Worm (Caenorhabditis elegans) whole organism, young adult: Measurements from ENCODE around the gene sro-1.

ENCODE experiments used
- B0019.2 ChIP-seq: fragments of 200-800 bp; sonication (Bioruptor generic); conservative IDR thresholded peaks from 2 replicates; pipeline ENCODE4 v1.3.6; 2022; ENCODE audit warnings: missing genetic modification reagents, missing genetic modification characterization, missing compliant biosample characterization
- B0261.1 ChIP-seq: sonication (generic microtip); optimal IDR thresholded peaks from 2 replicates; lab custom pipeline; 2016; ENCODE audit warnings: mild to moderate bottlenecking, missing genetic modification characterization, moderate library complexity, missing compliant biosample characterization
- C17E4.6 ChIP-seq: fragments of 200-800 bp; sonication (Bioruptor generic); IDR thresholded peaks from 2 replicates; pipeline ENCODE4 v1.3.6; 2022; ENCODE audit warnings: missing genetic modification reagents, missing genetic modification characterization, missing compliant biosample characterization
- F22D6.2 ChIP-seq: sonication (generic microtip); optimal IDR thresholded peaks from 2 replicates; lab custom pipeline; 2016; ENCODE audit warnings: mild to moderate bottlenecking, missing genetic modification characterization, missing compliant biosample characterization
- F23B12.7 ChIP-seq: sonication (generic microtip); optimal IDR thresholded peaks from 2 replicates; lab custom pipeline; 2017; ENCODE audit warnings: missing genetic modification characterization, mild to moderate bottlenecking, missing compliant biosample characterization, antibody characterized with exemption, moderate library complexity; ENCODE audit not compliant: insufficient read depth
- F39B2.1 ChIP-seq: fragments of 200-800 bp; sonication (Bioruptor generic); IDR thresholded peaks from 2 replicates; pipeline ENCODE4 v1.3.6; 2022; ENCODE audit warnings: missing genetic modification reagents, missing genetic modification characterization, missing compliant biosample characterization
- K12H6.12 ChIP-seq: fragments of 200-800 bp; sonication (Bioruptor generic); optimal IDR thresholded peaks from 2 replicates; lab custom pipeline; 2018; ENCODE audit warnings: mild to moderate bottlenecking, missing genetic modification characterization, missing compliant biosample characterization
- T26A5.8 ChIP-seq: sonication (generic microtip); optimal IDR thresholded peaks from 2 replicates; lab custom pipeline; 2016; ENCODE audit warnings: missing genetic modification characterization, missing compliant biosample characterization
- Y67H2A.10 ChIP-seq: fragments of 200-800 bp; sonication (Bioruptor generic); conservative IDR thresholded peaks from 2 replicates; pipeline ENCODE4 v1.3.6; 2022; ENCODE audit warnings: missing genetic modification reagents, missing genetic modification characterization, missing compliant biosample characterization
- ama-1 ChIP-seq, 3 experiments: fragments of 150-350 bp in 1 of 3; sonication (generic microtip) in 2 of 3; optimal IDR thresholded peaks; 2 replicates each; lab custom pipeline; 2014 to 2018; ENCODE audit warnings: missing biosample characterization in 2 of 3, missing genetic modification characterization in 2 of 3, missing genetic modification reagents in 2 of 3
- athp-1 ChIP-seq: sonication (generic microtip); optimal IDR thresholded peaks from 2 replicates; lab custom pipeline; 2017; ENCODE audit warnings: mild to moderate bottlenecking, missing genetic modification characterization, missing compliant biosample characterization
- attf-5 ChIP-seq: fragments of 200-800 bp; sonication (Bioruptor generic); optimal IDR thresholded peaks from 2 replicates; lab custom pipeline; 2018; ENCODE audit warnings: mild to moderate bottlenecking, missing genetic modification characterization, missing compliant biosample characterization
- bed-1 ChIP-seq: fragments of 200-800 bp; sonication (Bioruptor generic); IDR thresholded peaks from 2 replicates; pipeline ENCODE4 v1.3.6; 2022; ENCODE audit warnings: missing genetic modification reagents, missing genetic modification characterization, missing compliant biosample characterization
- ceh-100 ChIP-seq: fragments of 200-800 bp; sonication (Bioruptor generic); IDR thresholded peaks from 2 replicates; pipeline ENCODE4 v1.3.6; 2022; ENCODE audit warnings: missing genetic modification reagents, missing genetic modification characterization, missing compliant biosample characterization
- ceh-27 ChIP-seq: fragments of 200-800 bp; sonication (Bioruptor generic); optimal IDR thresholded peaks from 2 replicates; lab custom pipeline; 2018; ENCODE audit warnings: mild to moderate bottlenecking, missing genetic modification characterization, moderate library complexity, missing compliant biosample characterization
- dpff-1 ChIP-seq: sonication (generic microtip); optimal IDR thresholded peaks from 2 replicates; lab custom pipeline; 2017; ENCODE audit warnings: mild to moderate bottlenecking, missing genetic modification characterization, missing compliant biosample characterization
- hmg-20 ChIP-seq: fragments of 200-800 bp; sonication (Bioruptor generic); IDR thresholded peaks from 2 replicates; pipeline ENCODE4 v1.3.6; 2022; ENCODE audit warnings: missing genetic modification reagents, missing genetic modification characterization, missing compliant biosample characterization
- hsf-1 ChIP-seq: fragments of 200-800 bp; sonication (Bioruptor generic); IDR thresholded peaks from 2 replicates; pipeline ENCODE4 v1.3.6; 2022; ENCODE audit warnings: missing genetic modification reagents, missing genetic modification characterization, missing compliant biosample characterization
- lin-26 ChIP-seq: fragments of 200-800 bp; sonication (Bioruptor generic); IDR thresholded peaks from 2 replicates; pipeline ENCODE4 v1.3.6; 2022; ENCODE audit warnings: missing genetic modification reagents, missing genetic modification characterization, missing compliant biosample characterization
- lin-35 ChIP-seq, 3 experiments: fragments of 150-350 bp in 2 of 3; sonication (generic microtip) in 1 of 3; optimal IDR thresholded peaks; 2 replicates each; lab custom pipeline; 2014 to 2018; ENCODE audit warnings: missing biosample characterization in 3 of 3, missing genetic modification characterization in 3 of 3, missing genetic modification reagents in 3 of 3
- lin-40 ChIP-seq: sonication (generic microtip); optimal IDR thresholded peaks from 2 replicates; lab custom pipeline; 2016; ENCODE audit warnings: missing genetic modification characterization, mild to moderate bottlenecking, missing compliant biosample characterization, missing genotype, missing genetic modification reagents
- lin-54 ChIP-seq: fragments of 200-800 bp; sonication (Bioruptor generic); optimal IDR thresholded peaks from 2 replicates; lab custom pipeline; 2018; ENCODE audit warnings: mild to moderate bottlenecking, missing genetic modification characterization, missing compliant biosample characterization
- madf-10 ChIP-seq: sonication (generic microtip); optimal IDR thresholded peaks from 2 replicates; lab custom pipeline; 2016; ENCODE audit warnings: mild to moderate bottlenecking, missing genetic modification characterization, missing compliant biosample characterization
- madf-8 ChIP-seq: fragments of 200-800 bp; sonication (Bioruptor generic); conservative IDR thresholded peaks from 2 replicates; pipeline ENCODE4 v1.3.6; 2022; ENCODE audit warnings: missing genetic modification reagents, missing genetic modification characterization, missing compliant biosample characterization
- mcd-1 ChIP-seq: fragments of 200-800 bp; sonication (Bioruptor generic); IDR thresholded peaks from 2 replicates; pipeline ENCODE4 v1.3.6; 2022; ENCODE audit warnings: missing genetic modification reagents, missing genetic modification characterization, missing compliant biosample characterization
- mxl-1 ChIP-seq: sonication (generic microtip); optimal IDR thresholded peaks from 2 replicates; lab custom pipeline; 2016; ENCODE audit warnings: missing genetic modification characterization, missing compliant biosample characterization
- nfya-1 ChIP-seq: sonication (generic microtip); optimal IDR thresholded peaks from 2 replicates; lab custom pipeline; 2017; ENCODE audit warnings: antibody characterized with exemption, missing compliant biosample characterization, missing genetic modification characterization, borderline replicate concordance; ENCODE audit not compliant: insufficient read depth
- nfya-2 ChIP-seq: fragments of 200-800 bp; sonication (Bioruptor generic); IDR thresholded peaks from 2 replicates; pipeline ENCODE4 v1.3.6; 2022; ENCODE audit warnings: missing genetic modification reagents, missing genetic modification characterization, missing compliant biosample characterization
- nfyb-1 ChIP-seq: fragments of 200-800 bp; sonication (Bioruptor generic); IDR thresholded peaks from 2 replicates; pipeline ENCODE4 v1.3.6; 2022; ENCODE audit warnings: missing genetic modification reagents, missing genetic modification characterization, missing compliant biosample characterization
- nhr-179 ChIP-seq: sonication (generic microtip); optimal IDR thresholded peaks from 2 replicates; lab custom pipeline; 2016; ENCODE audit warnings: mild to moderate bottlenecking, missing genetic modification characterization, missing compliant biosample characterization
- nhr-80 ChIP-seq: sonication (generic microtip); optimal IDR thresholded peaks from 2 replicates; lab custom pipeline; 2016; ENCODE audit warnings: missing genetic modification characterization, missing compliant biosample characterization
- pha-4 ChIP-seq: fragments of 150-350 bp; sonication (generic microtip); optimal IDR thresholded peaks from 2 replicates; lab custom pipeline; 2014; ENCODE audit warnings: missing biosample characterization, missing genetic modification reagents, missing genetic modification characterization
- rcor-1 ChIP-seq: fragments of 200-800 bp; sonication (Bioruptor generic); IDR thresholded peaks from 2 replicates; pipeline ENCODE4 v1.3.6; 2022; ENCODE audit warnings: missing genetic modification reagents, missing genetic modification characterization, missing compliant biosample characterization
- rec-8 ChIP-seq, 2 experiments: sonication (generic microtip); optimal IDR thresholded peaks; 2 replicates each; lab custom pipeline; 2016; ENCODE audit warnings: mild to moderate bottlenecking in 2 of 2, missing genetic modification characterization in 2 of 2, missing genetic modification reagents in 2 of 2, missing genotype in 2 of 2, missing biosample characterization in 1 of 2, missing compliant biosample characterization in 1 of 2, moderate library complexity in 1 of 2
- repo-1 ChIP-seq: sonication (generic microtip); optimal IDR thresholded peaks from 2 replicates; lab custom pipeline; 2017; ENCODE audit warnings: mild to moderate bottlenecking, missing genetic modification characterization, missing compliant biosample characterization
- sea-2 ChIP-seq: fragments of 200-800 bp; sonication (Bioruptor generic); IDR thresholded peaks from 2 replicates; pipeline ENCODE4 v1.3.6; 2022; ENCODE audit warnings: missing genetic modification characterization, missing compliant biosample characterization
- snpc-1.1 ChIP-seq: sonication (generic microtip); optimal IDR thresholded peaks from 2 replicates; lab custom pipeline; 2017; ENCODE audit warnings: missing genetic modification characterization, mild to moderate bottlenecking, missing compliant biosample characterization, antibody characterized with exemption, moderate library complexity, missing genotype, missing genetic modification reagents; ENCODE audit not compliant: insufficient read depth
- snpc-1.3 ChIP-seq: sonication (generic microtip); optimal IDR thresholded peaks from 2 replicates; lab custom pipeline; 2017; ENCODE audit warnings: missing genetic modification characterization, mild to moderate bottlenecking, missing compliant biosample characterization, antibody characterized with exemption, moderate library complexity, missing genotype, missing genetic modification reagents; ENCODE audit not compliant: insufficient read depth
- snpc-4 ChIP-seq, 5 experiments: fragments of 150-350 bp in 1 of 5; sonication (generic microtip) in 4 of 5; optimal IDR thresholded peaks; 2 replicates each; lab custom pipeline; 2014 to 2018; ENCODE audit warnings: missing genetic modification characterization in 5 of 5, missing biosample characterization in 3 of 5, antibody characterized with exemption in 2 of 5, mild to moderate bottlenecking in 2 of 5, missing compliant biosample characterization in 2 of 5, missing genotype in 2 of 5, moderate library complexity in 2 of 5, missing genetic modification reagents in 1 of 5
- somi-1 ChIP-seq: fragments of 200-800 bp; sonication (Bioruptor generic); optimal IDR thresholded peaks from 2 replicates; lab custom pipeline; 2018; ENCODE audit warnings: mild to moderate bottlenecking, missing genetic modification characterization, missing compliant biosample characterization
- sptf-2 ChIP-seq: fragments of 200-800 bp; sonication (Bioruptor generic); optimal IDR thresholded peaks from 2 replicates; lab custom pipeline; 2018; ENCODE audit warnings: mild to moderate bottlenecking, missing genetic modification characterization, missing compliant biosample characterization
- unc-130 ChIP-seq: sonication (generic microtip); optimal IDR thresholded peaks from 2 replicates; lab custom pipeline; 2016; ENCODE audit warnings: missing genetic modification reagents, missing genetic modification characterization, missing compliant biosample characterization
- zfh-2 ChIP-seq: fragments of 200-800 bp; sonication (Bioruptor generic); conservative IDR thresholded peaks from 2 replicates; pipeline ENCODE4 v1.3.6; 2022; ENCODE audit warnings: missing genetic modification reagents, missing genetic modification characterization, missing compliant biosample characterization
- ztf-18 ChIP-seq: sonication (generic microtip); optimal IDR thresholded peaks from 2 replicates; lab custom pipeline; 2016; ENCODE audit warnings: missing genotype, mild to moderate bottlenecking, missing genetic modification characterization, missing compliant biosample characterization
- ztf-3 ChIP-seq: fragments of 200-800 bp; sonication (Bioruptor generic); optimal IDR thresholded peaks from 2 replicates; lab custom pipeline; 2018; ENCODE audit warnings: mild to moderate bottlenecking, missing genetic modification characterization, missing compliant biosample characterization

The sro-1 gene

DNA sequence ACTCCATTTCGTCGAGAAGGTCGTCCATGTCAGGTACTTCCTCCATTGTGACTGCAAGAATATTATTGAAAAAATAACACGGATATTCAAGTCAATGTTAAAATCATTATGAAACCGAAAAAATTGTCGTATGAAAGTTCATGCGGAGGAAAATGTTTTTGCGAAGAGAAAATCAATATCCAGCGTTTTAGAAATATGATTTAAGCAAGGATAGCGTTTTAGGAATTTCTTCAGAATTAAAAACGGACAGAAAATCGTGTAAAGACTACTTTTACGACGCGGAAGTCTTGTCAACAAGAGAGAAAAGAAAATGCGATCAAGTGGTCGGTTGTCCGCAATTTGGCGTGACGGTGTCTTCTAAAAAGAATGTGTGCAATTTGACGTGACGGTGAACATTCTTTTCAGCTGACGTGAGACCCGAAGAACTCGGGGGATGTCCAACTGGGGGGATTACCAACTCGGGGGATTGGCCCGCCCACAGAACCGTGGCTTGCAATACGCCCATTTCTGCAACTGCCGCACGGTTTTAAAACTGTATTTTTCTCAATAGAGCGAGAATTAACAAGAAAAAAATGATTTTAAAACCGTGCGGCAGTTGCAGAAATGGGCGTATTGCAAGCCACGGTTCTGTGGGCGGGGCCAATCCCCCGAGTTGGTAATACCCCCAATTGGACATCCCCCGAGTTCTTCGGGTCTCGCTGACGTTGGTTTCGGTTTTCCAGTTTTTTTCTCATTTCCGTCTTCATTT is 13.2 kb upstream of the sro-1 start, which contains the start of the genes aka-1 and ubc-6 (continued):
- TF ChIP-seq nhr-179 (tag; lab: Kevin White, UChicago), result no peak
- peak in 1 of 3 experiments; percentile 70 for TF ChIP-seq lin-35 (GFP tag; optimal IDR thresholded peaks at IDR 0.05; lab: Kevin White, UChicago)
- peak; percentile 95 for TF ChIP-seq zfh-2
- TF ChIP-seq nhr-80 (tag; lab: Kevin White, UChicago), result peak; percentile 86
- TF ChIP-seq F39B2.1, result no peak
- TF ChIP-seq B0019.2 (GFP tag; lab: Robert Waterston, UW), result peak; percentile 97
- peak; percentile 41 for TF ChIP-seq snpc-1.3 (tag; lab: Kevin White, UChicago)
- peak; percentile 91 for TF ChIP-seq K12H6.12
- TF ChIP-seq F22D6.2 (tag; lab: Kevin White, UChicago), result peak; percentile 39
- peak; percentile 95 for TF ChIP-seq lin-40 (tag; lab: Kevin White, UChicago)
- TF ChIP-seq sptf-2, result no peak
- TF ChIP-seq madf-8 (GFP tag; lab: Robert Waterston, UW), result peak; percentile 85
- TF ChIP-seq Y67H2A.10, result peak; percentile 92
- peak; percentile 94 for TF ChIP-seq lin-26 (GFP tag; lab: Robert Waterston, UW)
- TF ChIP-seq athp-1, result peak; percentile 88
- TF ChIP-seq snpc-4 (GFP tag; optimal IDR thresholded peaks at IDR 0.05; lab: Kevin White, UChicago), result peak; percentile 54
- peak; percentile 36 to 84 (median 70) for TF ChIP-seq snpc-4 (tag; optimal IDR thresholded peaks at IDR 0.05; lab: Kevin White, UChicago)
- peak; percentile 85 for TF ChIP-seq hsf-1 (GFP tag; lab: Robert Waterston, UW)
- peak; percentile 72 for TF ChIP-seq F23B12.7 (tag; lab: Kevin White, UChicago)
- peak; percentile 91 for TF ChIP-seq C17E4.6
- TF ChIP-seq hmg-20 (GFP tag; lab: Robert Waterston, UW), result peak; percentile 78
- TF ChIP-seq somi-1, result peak; percentile 48
- TF ChIP-seq attf-5 (GFP tag; lab: Kevin White, UChicago), result peak; percentile 96
- peak; percentile 93 for TF ChIP-seq rcor-1 (GFP tag; lab: Robert Waterston, UW)
- no peak for TF ChIP-seq mxl-1 (tag; lab: Kevin White, UChicago)
- no peak for TF ChIP-seq nfya-2
- TF ChIP-seq sea-2, result 0 out of 2 replicates have a peak, but pooled peaks have one; percentile 34
- TF ChIP-seq ama-1 (optimal IDR thresholded peaks at IDR 0.05; lab: Kevin White, UChicago), result no peak
- TF ChIP-seq ama-1 (GFP tag; optimal IDR thresholded peaks at IDR 0.05; lab: Kevin White, UChicago), result no peak
- TF ChIP-seq snpc-1.1, result peak; percentile 35
- TF ChIP-seq rec-8 (tag; optimal IDR thresholded peaks at IDR 0.05; lab: Kevin White, UChicago), result no peak
- TF ChIP-seq nfya-1, result no peak
- peak; percentile 96 for TF ChIP-seq mcd-1 (GFP tag; lab: Robert Waterston, UW)
- TF ChIP-seq nfyb-1 (GFP tag; lab: Robert Waterston, UW), result peak; percentile 96
- peak; percentile 89 for TF ChIP-seq lin-54 (GFP tag; lab: Kevin White, UChicago)
- TF ChIP-seq madf-10 (tag; lab: Kevin White, UChicago), result peak; percentile 91
- peak; percentile 51 for TF ChIP-seq ztf-3
- TF ChIP-seq unc-130, result peak; percentile 83
- TF ChIP-seq dpff-1 (tag; lab: Kevin White, UChicago), result no peak
- TF ChIP-seq ceh-27 (GFP tag; lab: Kevin White, UChicago), result peak; percentile 94
- TF ChIP-seq ceh-100 (GFP tag; lab: Robert Waterston, UW), result peak; percentile 98
- TF ChIP-seq pha-4 (tag; lab: Kevin White, UChicago), result no peak
- peak; percentile 11 for TF ChIP-seq B0261.1
- TF ChIP-seq repo-1 (tag; lab: Kevin White, UChicago), result peak; percentile 22
- TF ChIP-seq T26A5.8, result no peak
- TF ChIP-seq ztf-18 (tag; lab: Kevin White, UChicago), result peak; percentile 88
- peak; percentile 70; the same call in 1 of the 2 replicates for TF ChIP-seq bed-1
